Worm (Caenorhabditis elegans): ENCODE measurements around the gene spot-1.
A peak's percentile ranks its signal among the peaks of the same experiment; 100 is the strongest.

spot-1 gene

ce11 chrIII:7300169-7300568 is 23.1 kb upstream of the spot-1 start:
- TF ChIP-seq pqm-1 (tag; optimal IDR thresholded peaks at IDR 0.05) (no peak), fos-1 (tag; optimal IDR thresholded peaks at IDR 0.05) (no peak), lin-15B (tag; optimal IDR thresholded peaks at IDR 0.05) (no peak), zag-1 (tag; optimal IDR thresholded peaks at IDR 0.05) (no peak), skn-1 (tag; optimal IDR thresholded peaks at IDR 0.05) (no peak), mdl-1 (tag; optimal IDR thresholded peaks at IDR 0.05) (peak; percentile 11), nhr-237 (tag; optimal IDR thresholded peaks at IDR 0.05) (no peak), aly-2 (tag; optimal IDR thresholded peaks at IDR 0.05) (no peak), nhr-28 (tag; optimal IDR thresholded peaks at IDR 0.05) (no peak), daf-12 (tag; optimal IDR thresholded peaks at IDR 0.05) (no peak), nfya-1 (tag; optimal IDR thresholded peaks at IDR 0.05; ENCODE audit: insufficient read depth) (no peak), nhr-43 (tag; optimal IDR thresholded peaks at IDR 0.05; ENCODE audit: poor library complexity, severe bottlenecking) (peak; percentile 67), elt-1 (tag; optimal IDR thresholded peaks at IDR 0.05) (peak; percentile 94), nhr-25 (tag; optimal IDR thresholded peaks at IDR 0.05) (peak; percentile 89), nhr-67 (tag; optimal IDR thresholded peaks at IDR 0.05) (no peak), nhr-77 (tag; optimal IDR thresholded peaks at IDR 0.05) (no peak), nhr-23 (tag; optimal IDR thresholded peaks at IDR 0.05) (peak; percentile 81)

- TF ChIP-seq nhr-23 (tag; optimal IDR thresholded peaks at IDR 0.05): peak; percentile 41
- no peak for TF ChIP-seq tbx-2 (tag; optimal IDR thresholded peaks at IDR 0.05)
- peak; percentile 48 for TF ChIP-seq nhr-25 (tag; optimal IDR thresholded peaks at IDR 0.05)
Observed at ce11 chrIII:7299466-7299865, 22.4 kb upstream of the spot-1 start, which contains the start of the genes B0361.14 and B0361.9. Gene B0361.14 (minus strand): TSS chrIII:7299531. Gene B0361.9 (minus strand): TSS chrIII:7299631.

ce11 chrIII:7298045-7298444 is 21.0 kb upstream of the spot-1 start:
- no peak for TF ChIP-seq nhr-12 (tag; optimal IDR thresholded peaks at IDR 0.05)
- no peak for TF ChIP-seq ztf-11 (tag; optimal IDR thresholded peaks at IDR 0.05)
- no peak for TF ChIP-seq mml-1 (tag; optimal IDR thresholded peaks at IDR 0.05)
- no peak for TF ChIP-seq nhr-28 (tag; optimal IDR thresholded peaks at IDR 0.05)
- TF ChIP-seq nhr-237 (tag; optimal IDR thresholded peaks at IDR 0.05): no peak
- peak; percentile 9 for TF ChIP-seq nhr-23 (tag; optimal IDR thresholded peaks at IDR 0.05)
- TF ChIP-seq lin-15B (tag; optimal IDR thresholded peaks at IDR 0.05): no peak
- TF ChIP-seq ama-1 (optimal IDR thresholded peaks at IDR 0.05): peak; percentile 41
- peak; percentile 52 for TF ChIP-seq nhr-25 (tag; optimal IDR thresholded peaks at IDR 0.05)
- TF ChIP-seq lsy-12 (tag; optimal IDR thresholded peaks at IDR 0.05): no peak
- TF ChIP-seq elt-1 (tag; optimal IDR thresholded peaks at IDR 0.05): peak; percentile 58
- TF ChIP-seq elt-2 (tag; optimal IDR thresholded peaks at IDR 0.05): no peak
- TF ChIP-seq fkh-10 (GFP tag; optimal IDR thresholded peaks at IDR 0.05): no peak

ce11 chrIII:7297045-7297680 is 20.1 kb upstream of the spot-1 start:
- no peak for TF ChIP-seq ZK546.5 (tag; optimal IDR thresholded peaks at IDR 0.05)
- no peak for TF ChIP-seq lsy-12 (tag; optimal IDR thresholded peaks at IDR 0.05)
- no peak for TF ChIP-seq mml-1 (tag; optimal IDR thresholded peaks at IDR 0.05)
- no peak for TF ChIP-seq mdl-1 (tag; optimal IDR thresholded peaks at IDR 0.05)
- no peak for TF ChIP-seq lin-15B (tag; optimal IDR thresholded peaks at IDR 0.05)
- no peak for TF ChIP-seq ceh-28 (tag; optimal IDR thresholded peaks at IDR 0.05)
- TF ChIP-seq ama-1 (optimal IDR thresholded peaks at IDR 0.05): peak; percentile 35
- peak; percentile 61 for TF ChIP-seq nhr-23 (tag; optimal IDR thresholded peaks at IDR 0.05)
- TF ChIP-seq unc-62 (GFP tag; optimal IDR thresholded peaks at IDR 0.05): peak; percentile 50
- TF ChIP-seq elt-3 (tag; optimal IDR thresholded peaks at IDR 0.05): peak in 1 of 3 experiments; percentile 32
- no peak for TF ChIP-seq lin-39 (tag; optimal IDR thresholded peaks at IDR 0.05)
- no peak for TF ChIP-seq ceh-16 (tag; optimal IDR thresholded peaks at IDR 0.05)
- TF ChIP-seq ztf-11 (tag; optimal IDR thresholded peaks at IDR 0.05): no peak

- TF ChIP-seq zag-1 (tag; optimal IDR thresholded peaks at IDR 0.05) (no peak), nhr-23 (tag; optimal IDR thresholded peaks at IDR 0.05) (peak; percentile 20), nhr-25 (tag; optimal IDR thresholded peaks at IDR 0.05) (peak; percentile 63), jun-1 (tag; optimal IDR thresholded peaks at IDR 0.05) (no peak), egl-5 (tag; optimal IDR thresholded peaks at IDR 0.05) (peak; percentile 14), ceh-28 (tag; optimal IDR thresholded peaks at IDR 0.05) (no peak)
Observed at ce11 chrIII:7296092-7296668, 19.1 kb upstream of the spot-1 start.

Measured in whole organism, L3 larva.